Fruit fly (Drosophila melanogaster): ENCODE data around the gene Septin4.
A peak's percentile ranks its signal among the peaks of the same experiment; 100 is the strongest.

Gene Septin4

DNA sequence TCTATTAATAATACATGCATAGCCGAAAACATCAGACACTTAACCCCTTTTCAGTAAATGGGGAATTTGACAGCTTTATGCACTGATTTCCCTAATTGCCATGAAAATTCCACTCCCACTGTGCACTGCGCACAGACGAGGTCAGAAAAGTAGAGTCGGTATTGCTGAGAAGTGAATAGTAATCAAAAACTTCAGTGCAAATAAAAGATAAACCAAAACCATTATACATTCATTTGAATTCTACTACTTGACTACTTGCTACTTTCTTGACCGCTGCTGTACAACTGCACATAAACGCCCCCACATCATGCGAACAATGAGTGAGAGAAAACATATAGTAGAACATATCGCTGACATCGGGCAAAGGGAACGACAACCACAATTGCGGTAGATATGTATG lies 3.5 kb downstream of the Septin4 start (continued):
- TF ChIP-seq CG32767 (GFP tag; IDR thresholded peaks at IDR 0.05): peak; percentile 65; the same call in 1 of the 2 replicates
- TF ChIP-seq Trl (optimal IDR thresholded peaks at IDR 0.05): no peak
- peak; percentile 90 for TF ChIP-seq Trl (GFP tag; optimal IDR thresholded peaks at IDR 0.05)
- peak; percentile 90 for TF ChIP-seq CG8388 (GFP tag; optimal IDR thresholded peaks at IDR 0.05)
- TF ChIP-seq CG11247 (GFP tag; IDR thresholded peaks at IDR 0.05): peak; percentile 76
- peak; percentile 88 for TF ChIP-seq pnt (GFP tag; optimal IDR thresholded peaks at IDR 0.05)
- peak; percentile 61 for TF ChIP-seq Hmr (GFP tag; optimal IDR thresholded peaks at IDR 0.05)
- peak; percentile 32 for TF ChIP-seq gro (GFP tag; optimal IDR thresholded peaks at IDR 0.05)
- TF ChIP-seq Sry-β (GFP tag; optimal IDR thresholded peaks at IDR 0.05): peak; percentile 37
- TF ChIP-seq D19A (tag; optimal IDR thresholded peaks at IDR 0.05): peak; percentile 80
- peak; percentile 84 for TF ChIP-seq CG3407 (GFP tag; optimal IDR thresholded peaks at IDR 0.05)
- peak; percentile 67 for TF ChIP-seq CG2120 (GFP tag; optimal IDR thresholded peaks at IDR 0.05)
- peak; percentile 68 for TF ChIP-seq twi (tag; optimal IDR thresholded peaks at IDR 0.05)
- TF ChIP-seq D19B (GFP tag; optimal IDR thresholded peaks at IDR 0.05): no peak
- peak; percentile 64 for TF ChIP-seq Meics (GFP tag; optimal IDR thresholded peaks at IDR 0.05)
- peak; percentile 85 for TF ChIP-seq lab (GFP tag; optimal IDR thresholded peaks at IDR 0.05)
- TF ChIP-seq CG10543 (GFP tag; optimal IDR thresholded peaks at IDR 0.05): peak; percentile 7
- TF ChIP-seq shn (GFP tag; optimal IDR thresholded peaks at IDR 0.05): peak; percentile 74
- TF ChIP-seq CG13894 (tag; optimal IDR thresholded peaks at IDR 0.05): no peak
- TF ChIP-seq zfh1 (GFP tag; IDR thresholded peaks at IDR 0.05): peak; percentile 94
- no peak for TF ChIP-seq ham (GFP tag; IDR thresholded peaks at IDR 0.05)
- peak; percentile 46 for TF ChIP-seq CG15073 (GFP tag; optimal IDR thresholded peaks at IDR 0.05)
- TF ChIP-seq cwo (GFP tag; optimal IDR thresholded peaks at IDR 0.05): peak; percentile 55
- no peak for TF ChIP-seq GATAe (GFP tag; conservative IDR thresholded peaks at IDR 0.05)
- TF ChIP-seq crc (GFP tag; optimal IDR thresholded peaks at IDR 0.05): peak; percentile 66
- peak; percentile 78 for TF ChIP-seq CG15601 (tag; optimal IDR thresholded peaks at IDR 0.05)
- peak; percentile 84 for TF ChIP-seq gcm (GFP tag; optimal IDR thresholded peaks at IDR 0.05)
- TF ChIP-seq B-H1 (GFP tag; IDR thresholded peaks at IDR 0.05): peak; percentile 83
- peak; percentile 88 for TF ChIP-seq row (GFP tag; IDR thresholded peaks at IDR 0.05)
- TF ChIP-seq Atf3 (GFP tag; optimal IDR thresholded peaks at IDR 0.05): peak; percentile 82
- no peak for TF ChIP-seq usp (GFP tag; optimal IDR thresholded peaks at IDR 0.05)
- peak; percentile 82 for TF ChIP-seq tgo (GFP tag; IDR thresholded peaks at IDR 0.05)
- peak; percentile 90 for TF ChIP-seq CG2712 (tag; optimal IDR thresholded peaks at IDR 0.05)
- TF ChIP-seq CG8281 (tag; optimal IDR thresholded peaks at IDR 0.05): peak; percentile 36
- no peak for TF ChIP-seq prd (optimal IDR thresholded peaks at IDR 0.05)
- TF ChIP-seq prd (GFP tag; IDR thresholded peaks at IDR 0.05): peak; percentile 91
- TF ChIP-seq Dll (GFP tag; IDR thresholded peaks at IDR 0.05; ENCODE audit: partially characterized antibody): no peak
- peak; percentile 57 for TF ChIP-seq Ets97D (GFP tag; optimal IDR thresholded peaks at IDR 0.05)
- peak; percentile 82 for TF ChIP-seq Asciz (GFP tag; optimal IDR thresholded peaks at IDR 0.05)
- TF ChIP-seq CrebB (tag; optimal IDR thresholded peaks at IDR 0.05): peak; percentile 74
- peak; percentile 84 for TF ChIP-seq ind (GFP tag; optimal IDR thresholded peaks at IDR 0.05)
- peak; percentile 90 for TF ChIP-seq az2 (GFP tag; optimal IDR thresholded peaks at IDR 0.05)
- TF ChIP-seq CG17328 (GFP tag; IDR thresholded peaks at IDR 0.05): peak; percentile 94
- TF ChIP-seq Poxn (GFP tag; IDR thresholded peaks at IDR 0.05): no peak
- peak; percentile 56 for TF ChIP-seq Max (GFP tag; optimal IDR thresholded peaks at IDR 0.05)
- TF ChIP-seq slbo (GFP tag; IDR thresholded peaks at IDR 0.05): peak; percentile 82
- TF ChIP-seq CG7839 (tag; optimal IDR thresholded peaks at IDR 0.05): peak; percentile 89
- TF ChIP-seq trem (tag; optimal IDR thresholded peaks at IDR 0.05): peak; percentile 77
- TF ChIP-seq CG9437 (GFP tag; optimal IDR thresholded peaks at IDR 0.05): peak; percentile 61
- TF ChIP-seq sens (GFP tag): peak; percentile 98
- peak; percentile 65 for TF ChIP-seq CG8290 (GFP tag; optimal IDR thresholded peaks at IDR 0.05)
- peak in 1 of 2 experiments; percentile 88 for TF ChIP-seq CG8290 (tag; optimal IDR thresholded peaks at IDR 0.05)
- TF ChIP-seq ab (GFP tag; optimal IDR thresholded peaks at IDR 0.05): peak; percentile 54

All from whole organism, embryonic.